Comparison of ENCODE assay signal across 1 fruit fly cellular context in the genomic region with DNA sequence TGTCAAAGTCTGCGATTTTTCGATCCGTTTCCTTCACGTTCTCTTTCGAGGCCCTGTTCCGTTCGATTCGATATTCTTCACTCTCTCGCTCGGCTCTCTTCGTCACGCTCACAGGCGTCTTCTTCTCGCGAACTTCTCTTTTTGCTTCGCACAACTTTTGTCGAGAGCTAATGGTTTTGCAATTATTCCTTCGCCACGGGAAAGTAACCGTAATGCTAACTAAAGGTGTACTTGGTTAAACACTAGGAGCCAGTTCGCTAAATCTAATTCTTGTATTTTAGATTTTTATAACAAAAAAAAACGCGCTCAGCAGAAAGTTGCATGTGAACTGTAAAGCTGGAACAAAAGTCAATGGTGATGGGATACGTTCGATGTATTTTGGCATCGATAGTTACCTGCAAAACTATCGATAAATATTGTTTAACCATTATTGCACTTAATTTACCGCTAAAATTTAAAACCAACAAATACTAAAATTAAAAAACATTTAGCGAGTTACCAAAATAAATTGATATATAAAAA.
TF ChIP-seq lines count a peak whose summit lies in the region.

A gene (minus strand): TSS at position 355 of the 522 bp plus-strand sequence.

TF ChIP-seq in whole organism, embryonic, 481 proteins besides CTCF, POLR2A, EP300 and RAD21 (continued from another document and continues in another):
- no peak for TF ChIP-seq CG9876 (GFP tag; optimal IDR thresholded peaks at IDR 0.05; lab: Kevin White, UChicago)
- TF ChIP-seq CG10267 (tag; optimal IDR thresholded peaks at IDR 0.05; lab: Kevin White, UChicago): peak; percentile 29
- TF ChIP-seq CG10274 (GFP tag; optimal IDR thresholded peaks at IDR 0.05; lab: Kevin White, UChicago): no peak
- no peak for TF ChIP-seq CG15073 (GFP tag; optimal IDR thresholded peaks at IDR 0.05; lab: Kevin White, UChicago)
- no peak for TF ChIP-seq CG4404 (GFP tag; IDR thresholded peaks at IDR 0.05; lab: Robert Waterston, UW)
- no peak for TF ChIP-seq Asciz (GFP tag; optimal IDR thresholded peaks at IDR 0.05; lab: Kevin White, UChicago)
- TF ChIP-seq CG17568 (GFP tag; optimal IDR thresholded peaks at IDR 0.05; lab: Kevin White, UChicago): peak; percentile 46
- no peak for TF ChIP-seq CG17612 (GFP tag; IDR thresholded peaks at IDR 0.05; lab: Robert Waterston, UW)
- no peak for TF ChIP-seq fd64A (GFP tag; optimal IDR thresholded peaks at IDR 0.05; lab: Kevin White, UChicago)
- no peak for TF ChIP-seq CG12104 (GFP tag; optimal IDR thresholded peaks at IDR 0.05; lab: Kevin White, UChicago)
- TF ChIP-seq CG13287 (GFP tag; IDR thresholded peaks at IDR 0.05; lab: Robert Waterston, UW; ENCODE audit: partially characterized antibody): peak; percentile 92
- no peak for TF ChIP-seq Fer1 (GFP tag; optimal IDR thresholded peaks at IDR 0.05; lab: Kevin White, UChicago)
- peak; percentile 88; the same call in 2 of the 3 replicates for TF ChIP-seq Opbp (GFP tag; IDR thresholded peaks at IDR 0.05; lab: Robert Waterston, UW; ENCODE audit: partially characterized antibody)
- no peak for TF ChIP-seq lola (GFP tag; optimal IDR thresholded peaks at IDR 0.05; lab: Kevin White, UChicago)
- TF ChIP-seq mam (GFP tag; optimal IDR thresholded peaks at IDR 0.05; lab: Kevin White, UChicago): no peak
- no peak for TF ChIP-seq Dip3 (GFP tag; optimal IDR thresholded peaks at IDR 0.05; lab: Kevin White, UChicago)
- no peak for TF ChIP-seq CG18476 (GFP tag; optimal IDR thresholded peaks at IDR 0.05; lab: Kevin White, UChicago)
- TF ChIP-seq Taf1 (GFP tag; IDR thresholded peaks at IDR 0.05; lab: Robert Waterston, UW): no peak
- TF ChIP-seq da (GFP tag; optimal IDR thresholded peaks at IDR 0.05; lab: Kevin White, UChicago): no peak
- no peak for TF ChIP-seq CkIIα-i1 (GFP tag; IDR thresholded peaks at IDR 0.05; lab: Robert Waterston, UW)
- TF ChIP-seq az2 (GFP tag; optimal IDR thresholded peaks at IDR 0.05; lab: Kevin White, UChicago): no peak
- TF ChIP-seq fu2 (GFP tag; optimal IDR thresholded peaks at IDR 0.05; lab: Kevin White, UChicago): no peak
- no peak for TF ChIP-seq usp (GFP tag; optimal IDR thresholded peaks at IDR 0.05; lab: Kevin White, UChicago)
- no peak for TF ChIP-seq gro (GFP tag; optimal IDR thresholded peaks at IDR 0.05; lab: Kevin White, UChicago)
- TF ChIP-seq zen2 (GFP tag; IDR thresholded peaks at IDR 0.05; lab: Robert Waterston, UW; ENCODE audit: partially characterized antibody): peak; percentile 61; the same call in 1 of the 3 replicates
- TF ChIP-seq CG18764 (GFP tag; optimal IDR thresholded peaks at IDR 0.05; lab: Kevin White, UChicago): no peak
- no peak for TF ChIP-seq CG30020 (tag; optimal IDR thresholded peaks at IDR 0.05; lab: Kevin White, UChicago)
- TF ChIP-seq Trl (optimal IDR thresholded peaks at IDR 0.05; lab: Kevin White, UChicago): peak; percentile 74 to 90
- peak; percentile 5 for TF ChIP-seq Trl (GFP tag; optimal IDR thresholded peaks at IDR 0.05; lab: Kevin White, UChicago)
- no peak for TF ChIP-seq Vsx1 (GFP tag; optimal IDR thresholded peaks at IDR 0.05; lab: Kevin White, UChicago)
- no peak for TF ChIP-seq Adf1 (GFP tag; IDR thresholded peaks at IDR 0.05; lab: Robert Waterston, UW)
- peak; percentile 91 for TF ChIP-seq amos (GFP tag; IDR thresholded peaks at IDR 0.05; lab: Robert Waterston, UW; ENCODE audit: partially characterized antibody)
- no peak for TF ChIP-seq CG3281 (GFP tag; optimal IDR thresholded peaks at IDR 0.05; lab: Kevin White, UChicago)
- TF ChIP-seq CG9437 (GFP tag; optimal IDR thresholded peaks at IDR 0.05; lab: Kevin White, UChicago): no peak
- TF ChIP-seq CG7786 (GFP tag; optimal IDR thresholded peaks at IDR 0.05; lab: Kevin White, UChicago): no peak
- no peak for TF ChIP-seq en (GFP tag; optimal IDR thresholded peaks at IDR 0.05; lab: Kevin White, UChicago)
- no peak for TF ChIP-seq grn (GFP tag; optimal IDR thresholded peaks at IDR 0.05; lab: Kevin White, UChicago)
- no peak for TF ChIP-seq sima (GFP tag; optimal IDR thresholded peaks at IDR 0.05; lab: Kevin White, UChicago)
- no peak for TF ChIP-seq CG33213 (GFP tag; optimal IDR thresholded peaks at IDR 0.05; lab: Kevin White, UChicago)
- TF ChIP-seq CG3407 (GFP tag; optimal IDR thresholded peaks at IDR 0.05; lab: Kevin White, UChicago): no peak
- no peak for TF ChIP-seq sd (tag; optimal IDR thresholded peaks at IDR 0.05; lab: Kevin White, UChicago)
- no peak for TF ChIP-seq CG31441 (GFP tag; IDR thresholded peaks at IDR 0.05; lab: Robert Waterston, UW)
- TF ChIP-seq CG30403 (GFP tag; optimal IDR thresholded peaks at IDR 0.05; lab: Kevin White, UChicago): no peak
- TF ChIP-seq CG16863 (GFP tag; optimal IDR thresholded peaks at IDR 0.05; lab: Kevin White, UChicago): no peak
- no peak for TF ChIP-seq CG4730 (GFP tag; IDR thresholded peaks at IDR 0.05; lab: Robert Waterston, UW)
- no peak for TF ChIP-seq trh (GFP tag; optimal IDR thresholded peaks at IDR 0.05; lab: Kevin White, UChicago)
- TF ChIP-seq tap (tag; optimal IDR thresholded peaks at IDR 0.05; lab: Kevin White, UChicago): no peak
- TF ChIP-seq rib (GFP tag; IDR thresholded peaks at IDR 0.05; lab: Robert Waterston, UW): no peak
- no peak for TF ChIP-seq CG5180 (GFP tag; optimal IDR thresholded peaks at IDR 0.05; lab: Kevin White, UChicago)
- peak; percentile 76 for TF ChIP-seq HLH4C (GFP tag; IDR thresholded peaks at IDR 0.05; lab: Robert Waterston, UW; ENCODE audit: partially characterized antibody)
- no peak for TF ChIP-seq Atf-2 (GFP tag; optimal IDR thresholded peaks at IDR 0.05; lab: Kevin White, UChicago)
- TF ChIP-seq pum (GFP tag; optimal IDR thresholded peaks at IDR 0.05; lab: Kevin White, UChicago): no peak
- no peak for TF ChIP-seq CrebB (tag; optimal IDR thresholded peaks at IDR 0.05; lab: Kevin White, UChicago)
- TF ChIP-seq Bteb2 (GFP tag; optimal IDR thresholded peaks at IDR 0.05; lab: Kevin White, UChicago): no peak
- TF ChIP-seq CG11723 (GFP tag; optimal IDR thresholded peaks at IDR 0.05; lab: Kevin White, UChicago): no peak
- TF ChIP-seq CG12071 (GFP tag; optimal IDR thresholded peaks at IDR 0.05; lab: Kevin White, UChicago): no peak
- no peak for TF ChIP-seq CG6654 (GFP tag; optimal IDR thresholded peaks at IDR 0.05; lab: Kevin White, UChicago)
- TF ChIP-seq lab (GFP tag; optimal IDR thresholded peaks at IDR 0.05; lab: Kevin White, UChicago): no peak
- no peak for TF ChIP-seq Dfd (GFP tag; optimal IDR thresholded peaks at IDR 0.05; lab: Kevin White, UChicago)
- peak; percentile 85 for TF ChIP-seq Dref (GFP tag; IDR thresholded peaks at IDR 0.05; lab: Robert Waterston, UW)
- TF ChIP-seq cato (GFP tag; optimal IDR thresholded peaks at IDR 0.05; lab: Kevin White, UChicago; ENCODE audit: borderline replicate concordance): no peak
- peak in 1 of 2 experiments; percentile 14 for TF ChIP-seq Pdp1 (GFP tag; optimal IDR thresholded peaks at IDR 0.05; lab: Kevin White, UChicago)
- TF ChIP-seq CG1603 (tag; optimal IDR thresholded peaks at IDR 0.05; lab: Kevin White, UChicago): peak; percentile 29
- TF ChIP-seq pfk (GFP tag; optimal IDR thresholded peaks at IDR 0.05; lab: Kevin White, UChicago): peak; percentile 13
- no peak for TF ChIP-seq HmgD (GFP tag; optimal IDR thresholded peaks at IDR 0.05; lab: Kevin White, UChicago)
- TF ChIP-seq ATbp (GFP tag; optimal IDR thresholded peaks at IDR 0.05; lab: Kevin White, UChicago): no peak
- TF ChIP-seq hkb (optimal IDR thresholded peaks at IDR 0.05; lab: Kevin White, UChicago): no peak
- TF ChIP-seq hkb (GFP tag; IDR thresholded peaks at IDR 0.05; lab: Robert Waterston, UW): no peak
- TF ChIP-seq B-H2 (GFP tag; optimal IDR thresholded peaks at IDR 0.05; lab: Kevin White, UChicago): no peak
- no peak for TF ChIP-seq D19B (GFP tag; optimal IDR thresholded peaks at IDR 0.05; lab: Kevin White, UChicago)
- TF ChIP-seq CG4854 (GFP tag; optimal IDR thresholded peaks at IDR 0.05; lab: Kevin White, UChicago): no peak
- peak; percentile 10 for TF ChIP-seq Myb (GFP tag; optimal IDR thresholded peaks at IDR 0.05; lab: Kevin White, UChicago)
- TF ChIP-seq cad (GFP tag; optimal IDR thresholded peaks at IDR 0.05; lab: Kevin White, UChicago): no peak
- TF ChIP-seq chif (GFP tag; optimal IDR thresholded peaks at IDR 0.05; lab: Kevin White, UChicago): no peak
- no peak for TF ChIP-seq pita (GFP tag; optimal IDR thresholded peaks at IDR 0.05; lab: Kevin White, UChicago)
- no peak for TF ChIP-seq h (optimal IDR thresholded peaks at IDR 0.05; lab: Kevin White, UChicago)
- no peak for TF ChIP-seq Dad (GFP tag; optimal IDR thresholded peaks at IDR 0.05; lab: Kevin White, UChicago)
- TF ChIP-seq Tbp (GFP tag; optimal IDR thresholded peaks at IDR 0.05; lab: Kevin White, UChicago): no peak
- TF ChIP-seq CG34224 (GFP tag; IDR thresholded peaks at IDR 0.05; lab: Robert Waterston, UW; ENCODE audit: partially characterized antibody): peak; percentile 85
- no peak for TF ChIP-seq CG8388 (GFP tag; optimal IDR thresholded peaks at IDR 0.05; lab: Kevin White, UChicago)
- no peak for TF ChIP-seq NK7.1 (GFP tag; optimal IDR thresholded peaks at IDR 0.05; lab: Kevin White, UChicago)
- TF ChIP-seq Hsf (GFP tag; optimal IDR thresholded peaks at IDR 0.05; lab: Kevin White, UChicago): no peak
- no peak for TF ChIP-seq CG3838 (GFP tag; optimal IDR thresholded peaks at IDR 0.05; lab: Kevin White, UChicago)
- TF ChIP-seq wor (GFP tag; IDR thresholded peaks at IDR 0.05; lab: Robert Waterston, UW): no peak
- no peak for TF ChIP-seq CG4424 (GFP tag; optimal IDR thresholded peaks at IDR 0.05; lab: Kevin White, UChicago)
- TF ChIP-seq CG10462 (GFP tag; optimal IDR thresholded peaks at IDR 0.05; lab: Kevin White, UChicago): no peak
- TF ChIP-seq CG2120 (GFP tag; optimal IDR thresholded peaks at IDR 0.05; lab: Kevin White, UChicago): no peak
- TF ChIP-seq Hr78 (GFP tag; optimal IDR thresholded peaks at IDR 0.05; lab: Kevin White, UChicago): no peak
- TF ChIP-seq zf30C (GFP tag; optimal IDR thresholded peaks at IDR 0.05; lab: Kevin White, UChicago): no peak
- TF ChIP-seq dimm (GFP tag; IDR thresholded peaks at IDR 0.05; lab: Robert Waterston, UW): no peak
- peak; percentile 13 for TF ChIP-seq CG4617 (GFP tag; optimal IDR thresholded peaks at IDR 0.05; lab: Kevin White, UChicago; ENCODE audit: borderline replicate concordance)
- no peak for TF ChIP-seq CG4328 (GFP tag; optimal IDR thresholded peaks at IDR 0.05; lab: Kevin White, UChicago)
- TF ChIP-seq CG31388 (GFP tag; optimal IDR thresholded peaks at IDR 0.05; lab: Kevin White, UChicago): no peak
- no peak for TF ChIP-seq Poxn (GFP tag; IDR thresholded peaks at IDR 0.05; lab: Robert Waterston, UW)
- no peak for TF ChIP-seq org-1 (GFP tag; optimal IDR thresholded peaks at IDR 0.05; lab: Kevin White, UChicago)
- peak; percentile 91 for TF ChIP-seq CG2116 (GFP tag; optimal IDR thresholded peaks at IDR 0.05; lab: Kevin White, UChicago)
- TF ChIP-seq dmrt99B (tag; optimal IDR thresholded peaks at IDR 0.05; lab: Kevin White, UChicago): no peak
- no peak for TF ChIP-seq Sox102F (GFP tag; optimal IDR thresholded peaks at IDR 0.05; lab: Kevin White, UChicago)
- TF ChIP-seq btn (GFP tag; optimal IDR thresholded peaks at IDR 0.05; lab: Kevin White, UChicago): no peak
- peak; percentile 46 for TF ChIP-seq pros (GFP tag; optimal IDR thresholded peaks at IDR 0.05; lab: Kevin White, UChicago)
- no peak for TF ChIP-seq Sin3A (optimal IDR thresholded peaks at IDR 0.05; lab: Kevin White, UChicago)
- TF ChIP-seq CG3065 (GFP tag; optimal IDR thresholded peaks at IDR 0.05; lab: Kevin White, UChicago): no peak
- no peak for TF ChIP-seq bowl (GFP tag; IDR thresholded peaks at IDR 0.05; lab: Robert Waterston, UW)
- no peak for TF ChIP-seq Usf (GFP tag; optimal IDR thresholded peaks at IDR 0.05; lab: Kevin White, UChicago)
- no peak for TF ChIP-seq CG8924 (tag; optimal IDR thresholded peaks at IDR 0.05; lab: Kevin White, UChicago)
- no peak for TF ChIP-seq toy (GFP tag; IDR thresholded peaks at IDR 0.05; lab: Robert Waterston, UW)
- TF ChIP-seq Blimp-1 (GFP tag; optimal IDR thresholded peaks at IDR 0.05; lab: Kevin White, UChicago): no peak
- TF ChIP-seq ap (GFP tag; IDR thresholded peaks at IDR 0.05; lab: Robert Waterston, UW): no peak
- no peak for TF ChIP-seq CG17802 (tag; optimal IDR thresholded peaks at IDR 0.05; lab: Kevin White, UChicago)
- peak; percentile 89 for TF ChIP-seq Sry-δ (GFP tag; optimal IDR thresholded peaks at IDR 0.05; lab: Kevin White, UChicago)
- TF ChIP-seq onecut (GFP tag; IDR thresholded peaks at IDR 0.05; lab: Robert Waterston, UW): no peak
- peak; percentile 72 for TF ChIP-seq CG14860 (GFP tag; IDR thresholded peaks at IDR 0.05; lab: Robert Waterston, UW; ENCODE audit: partially characterized antibody)
- TF ChIP-seq ken (GFP tag; IDR thresholded peaks at IDR 0.05; lab: Robert Waterston, UW): no peak
- TF ChIP-seq jigr1 (GFP tag; IDR thresholded peaks at IDR 0.05; lab: Robert Waterston, UW): no peak; the same call in 2 of the 3 replicates
- TF ChIP-seq cwo (GFP tag; optimal IDR thresholded peaks at IDR 0.05; lab: Kevin White, UChicago): no peak
- peak; percentile 42 for TF ChIP-seq CG13296 (GFP tag; optimal IDR thresholded peaks at IDR 0.05; lab: Kevin White, UChicago)
- no peak for TF ChIP-seq wek (GFP tag; optimal IDR thresholded peaks at IDR 0.05; lab: Kevin White, UChicago)
- no peak for TF ChIP-seq CG1024 (GFP tag; IDR thresholded peaks at IDR 0.05; lab: Robert Waterston, UW)
- TF ChIP-seq CoRest (tag; optimal IDR thresholded peaks at IDR 0.05; lab: Kevin White, UChicago): no peak
- no peak for TF ChIP-seq Bdp1 (GFP tag; optimal IDR thresholded peaks at IDR 0.05; lab: Kevin White, UChicago)
- TF ChIP-seq Camta (GFP tag; optimal IDR thresholded peaks at IDR 0.05; lab: Kevin White, UChicago): no peak
- no peak for TF ChIP-seq CG10543 (GFP tag; optimal IDR thresholded peaks at IDR 0.05; lab: Kevin White, UChicago)
- no peak for TF ChIP-seq unpg (GFP tag; optimal IDR thresholded peaks at IDR 0.05; lab: Kevin White, UChicago)
- no peak for TF ChIP-seq MBD-R2 (GFP tag; IDR thresholded peaks at IDR 0.05; lab: Robert Waterston, UW)
- no peak for TF ChIP-seq sc (optimal IDR thresholded peaks at IDR 0.05; lab: Kevin White, UChicago)
- no peak for TF ChIP-seq sc (GFP tag; optimal IDR thresholded peaks at IDR 0.05; lab: Kevin White, UChicago)
- TF ChIP-seq fd96Cb (tag; optimal IDR thresholded peaks at IDR 0.05; lab: Kevin White, UChicago): no peak
- peak; percentile 67; the same call in 2 of the 3 replicates for TF ChIP-seq hb (GFP tag; IDR thresholded peaks at IDR 0.05; lab: Robert Waterston, UW; ENCODE audit: partially characterized antibody)
- TF ChIP-seq CG4707 (GFP tag; optimal IDR thresholded peaks at IDR 0.05; lab: Kevin White, UChicago): no peak
- TF ChIP-seq Nf-YA (GFP tag; IDR thresholded peaks at IDR 0.05; lab: Robert Waterston, UW): no peak
- TF ChIP-seq Antp (GFP tag; optimal IDR thresholded peaks at IDR 0.05; lab: Kevin White, UChicago): no peak
